Fruit fly (Drosophila melanogaster) whole organism, prepupa: Measurements from ENCODE around the gene Grip.

ENCODE experiments used
- Blimp-1 ChIP-seq: fragments of 200-800 bp; sonication (Bioruptor generic); optimal IDR thresholded peaks from 3 replicates; lab custom pipeline; 2017; ENCODE audit warnings: missing biosample characterization, missing genetic modification characterization, mild to moderate bottlenecking, moderate library complexity, missing genetic modification reagents
- CG10631 ChIP-seq: fragments of 200-800 bp; sonication (Bioruptor generic); optimal IDR thresholded peaks from 2 replicates; lab custom pipeline; 2016; ENCODE audit warnings: missing biosample characterization, missing genetic modification characterization
- CG10669 ChIP-seq: fragments of 200-800 bp; sonication (Bioruptor generic); optimal IDR thresholded peaks from 3 replicates; lab custom pipeline; 2018; ENCODE audit warnings: missing biosample characterization, mild to moderate bottlenecking, missing genetic modification characterization, moderate library complexity
- CG11294 ChIP-seq: fragments of 200-800 bp; sonication (Bioruptor generic); IDR thresholded peaks from 2 replicates; pipeline ENCODE4 v1.3.6; 2022; ENCODE audit warnings: missing biosample characterization, missing genetic modification characterization
- CG11762 ChIP-seq: fragments of 200-800 bp; sonication (Bioruptor generic); optimal IDR thresholded peaks from 3 replicates; lab custom pipeline; 2016; ENCODE audit warnings: missing biosample characterization, missing genetic modification characterization; ENCODE audit not compliant: insufficient read depth
- CG15336 ChIP-seq: fragments of 200-800 bp; sonication (Bioruptor generic); IDR thresholded peaks from 2 replicates; pipeline ENCODE4 v1.3.6; 2022; ENCODE audit warnings: missing biosample characterization, missing genetic modification characterization
- CG1621 ChIP-seq: fragments of 200-800 bp; sonication (Bioruptor generic); optimal IDR thresholded peaks from 3 replicates; lab custom pipeline; 2018; ENCODE audit warnings: missing biosample characterization, mild to moderate bottlenecking, missing genetic modification characterization
- CG16779 ChIP-seq: fragments of 200-800 bp; sonication (Bioruptor generic); optimal IDR thresholded peaks from 3 replicates; lab custom pipeline; 2017; ENCODE audit warnings: missing biosample characterization, mild to moderate bottlenecking, missing genetic modification characterization
- CG3032 ChIP-seq: fragments of 200-800 bp; optimal IDR thresholded peaks from 2 replicates; lab custom pipeline; 2019; ENCODE audit warnings: missing biosample characterization, mild to moderate bottlenecking, missing genetic modification characterization, moderate library complexity
- CG31627 ChIP-seq: fragments of 200-800 bp; sonication (Bioruptor generic); optimal IDR thresholded peaks from 3 replicates; lab custom pipeline; 2016; ENCODE audit warnings: missing biosample characterization, missing genetic modification characterization
- CG32006 ChIP-seq: fragments of 200-800 bp; sonication (Bioruptor generic); optimal IDR thresholded peaks from 3 replicates; lab custom pipeline; 2017; ENCODE audit warnings: missing biosample characterization, mild to moderate bottlenecking, missing genetic modification characterization
- CG3919 ChIP-seq: fragments of 200-800 bp; sonication (Bioruptor generic); optimal IDR thresholded peaks from 3 replicates; lab custom pipeline; 2016; ENCODE audit warnings: missing biosample characterization, missing genetic modification characterization
- CG4318 ChIP-seq: fragments of 200-800 bp; sonication (Bioruptor generic); optimal IDR thresholded peaks from 3 replicates; lab custom pipeline; 2017; ENCODE audit warnings: missing biosample characterization, mild to moderate bottlenecking, missing genetic modification characterization
- CG6163 ChIP-seq: fragments of 200-800 bp; sonication (Bioruptor generic); IDR thresholded peaks from 3 replicates; pipeline ENCODE4 v1.3.6; 2022; ENCODE audit warnings: missing biosample characterization, missing genetic modification characterization
- CG6276 ChIP-seq: fragments of 200-800 bp; sonication (Bioruptor generic); optimal IDR thresholded peaks from 2 replicates; lab custom pipeline; 2017; ENCODE audit warnings: missing biosample characterization, mild to moderate bottlenecking, missing genetic modification characterization
- CG6792 ChIP-seq: fragments of 200-800 bp; sonication (Bioruptor generic); optimal IDR thresholded peaks from 3 replicates; lab custom pipeline; 2016; ENCODE audit warnings: missing biosample characterization, missing genetic modification characterization
- CG6808 ChIP-seq: fragments of 200-800 bp; sonication (Bioruptor generic); optimal IDR thresholded peaks from 3 replicates; lab custom pipeline; 2017; ENCODE audit warnings: missing biosample characterization, missing genetic modification characterization, mild to moderate bottlenecking, moderate library complexity, missing genetic modification reagents
- CG6854 ChIP-seq: fragments of 200-800 bp; sonication (Bioruptor generic); optimal IDR thresholded peaks from 2 replicates; lab custom pipeline; 2017; ENCODE audit warnings: missing biosample characterization, mild to moderate bottlenecking, missing genetic modification characterization
- CG7368 ChIP-seq: fragments of 200-800 bp; sonication (Bioruptor generic); optimal IDR thresholded peaks from 3 replicates; lab custom pipeline; 2016; ENCODE audit warnings: missing biosample characterization, missing genetic modification characterization
- CG8119 ChIP-seq: fragments of 200-800 bp; sonication (Bioruptor generic); IDR thresholded peaks from 3 replicates; pipeline ENCODE4 v1.3.6; 2022; ENCODE audit warnings: missing biosample characterization, missing genetic modification characterization
- CG8319 ChIP-seq: fragments of 200-800 bp; sonication (Bioruptor generic); optimal IDR thresholded peaks from 3 replicates; lab custom pipeline; 2016; ENCODE audit warnings: missing biosample characterization, missing genetic modification characterization
- CG9139 ChIP-seq: fragments of 200-800 bp; sonication (Bioruptor generic); optimal IDR thresholded peaks from 3 replicates; lab custom pipeline; 2017; ENCODE audit warnings: missing biosample characterization, mild to moderate bottlenecking, missing genetic modification characterization
- Eip75B ChIP-seq: fragments of 200-800 bp; sonication (Bioruptor generic); optimal IDR thresholded peaks from 3 replicates; lab custom pipeline; 2016; ENCODE audit warnings: missing biosample characterization, missing genetic modification characterization
- Eip78C ChIP-seq: fragments of 200-800 bp; sonication (Bioruptor generic); peaks from one replicate; lab custom pipeline; 2016; ENCODE audit warnings: missing biosample characterization, missing genetic modification characterization
- Eip93F ChIP-seq: fragments of 200-800 bp; sonication (Bioruptor generic); optimal IDR thresholded peaks from 2 replicates; lab custom pipeline; 2016; ENCODE audit warnings: missing biosample characterization, mild to moderate bottlenecking, missing genetic modification characterization
- Ets96B ChIP-seq: fragments of 200-800 bp; optimal IDR thresholded peaks from 2 replicates; lab custom pipeline; 2019; ENCODE audit warnings: missing biosample characterization, mild to moderate bottlenecking, missing genetic modification characterization, moderate library complexity
- Gug ChIP-seq: fragments of 200-800 bp; sonication (Bioruptor generic); IDR thresholded peaks from 2 replicates; pipeline ENCODE4 v1.3.6; 2022; ENCODE audit warnings: missing biosample characterization, missing genetic modification characterization
- Hr38 ChIP-seq: sonication (Bioruptor generic); optimal IDR thresholded peaks from 2 replicates; lab custom pipeline; 2016; ENCODE audit warnings: missing biosample characterization, missing genetic modification characterization
- Hr4 ChIP-seq: fragments of 200-800 bp; sonication (Bioruptor generic); optimal IDR thresholded peaks from 3 replicates; lab custom pipeline; 2016; ENCODE audit warnings: missing biosample characterization, missing genetic modification characterization
- Lpt ChIP-seq: fragments of 200-800 bp; sonication (Bioruptor generic); optimal IDR thresholded peaks from 3 replicates; lab custom pipeline; 2016; ENCODE audit warnings: missing biosample characterization, missing genetic modification characterization
- Met ChIP-seq: fragments of 200-800 bp; sonication (Bioruptor generic); optimal IDR thresholded peaks from 3 replicates; lab custom pipeline; 2016; ENCODE audit warnings: missing biosample characterization, missing genetic modification characterization
- OdsH ChIP-seq: fragments of 200-800 bp; sonication (Bioruptor generic); optimal IDR thresholded peaks from 3 replicates; lab custom pipeline; 2016; ENCODE audit warnings: missing biosample characterization, missing genetic modification characterization
- Sox102F ChIP-seq: fragments of 200-800 bp; sonication (Bioruptor generic); optimal IDR thresholded peaks from 2 replicates; lab custom pipeline; 2016; ENCODE audit warnings: missing biosample characterization, mild to moderate bottlenecking, missing genetic modification characterization
- Sox14 ChIP-seq: fragments of 200-800 bp; sonication (Bioruptor generic); optimal IDR thresholded peaks from 3 replicates; lab custom pipeline; 2016; ENCODE audit warnings: missing biosample characterization, missing genetic modification characterization
- Sox15 ChIP-seq: fragments of 200-800 bp; sonication (Bioruptor generic); optimal IDR thresholded peaks from 3 replicates; lab custom pipeline; 2016; ENCODE audit warnings: missing biosample characterization, missing genetic modification characterization
- achi ChIP-seq: fragments of 200-800 bp; sonication (Bioruptor generic); optimal IDR thresholded peaks from 3 replicates; lab custom pipeline; 2016; ENCODE audit warnings: missing biosample characterization, missing genetic modification characterization
- cyc ChIP-seq: fragments of 200-800 bp; sonication (Bioruptor generic); optimal IDR thresholded peaks from 3 replicates; lab custom pipeline; 2016; ENCODE audit warnings: missing biosample characterization, missing genetic modification characterization
- eg ChIP-seq: fragments of 200-800 bp; sonication (Bioruptor generic); IDR thresholded peaks from 3 replicates; pipeline ENCODE4 v1.3.6; 2022; ENCODE audit warnings: missing biosample characterization, missing genetic modification characterization
- esn ChIP-seq: fragments of 200-800 bp; sonication (Bioruptor generic); optimal IDR thresholded peaks from 2 replicates; lab custom pipeline; 2016; ENCODE audit warnings: missing biosample characterization, mild to moderate bottlenecking, missing genetic modification characterization, moderate library complexity
- fd59A ChIP-seq: fragments of 200-800 bp; sonication (Bioruptor generic); optimal IDR thresholded peaks from 2 replicates; lab custom pipeline; 2017; ENCODE audit warnings: missing biosample characterization, mild to moderate bottlenecking, missing genetic modification characterization, missing genetic modification reagents
- fd85E ChIP-seq: fragments of 200-800 bp; sonication (Bioruptor generic); optimal IDR thresholded peaks from 3 replicates; lab custom pipeline; 2016; ENCODE audit warnings: missing biosample characterization, missing genetic modification characterization
- lz ChIP-seq: fragments of 200-800 bp; sonication (Bioruptor generic); optimal IDR thresholded peaks from 3 replicates; lab custom pipeline; 2016; ENCODE audit warnings: missing biosample characterization, missing genetic modification characterization
- pdm3 ChIP-seq: fragments of 200-800 bp; sonication (Bioruptor generic); optimal IDR thresholded peaks from 3 replicates; lab custom pipeline; 2016; ENCODE audit warnings: missing biosample characterization, missing genetic modification characterization
- salr ChIP-seq, 2 experiments: fragments of 200-800 bp; sonication (Bioruptor generic); optimal IDR thresholded peaks; 3 replicates each; lab custom pipeline; 2016 to 2018; ENCODE audit warnings: missing biosample characterization in 2 of 2, missing genetic modification characterization in 2 of 2, mild to moderate bottlenecking in 1 of 2
- spab ChIP-seq: fragments of 200-800 bp; sonication (Bioruptor generic); optimal IDR thresholded peaks from 2 replicates; lab custom pipeline; 2017; ENCODE audit warnings: missing biosample characterization, mild to moderate bottlenecking, missing genetic modification characterization, missing genetic modification reagents
- ss ChIP-seq, 2 experiments: fragments of 200-800 bp; sonication (Bioruptor generic); optimal IDR thresholded peaks; 2 replicates in 1 of 2; 3 replicates in 1 of 2; lab custom pipeline; 2017 to 2018; ENCODE audit warnings: mild to moderate bottlenecking in 2 of 2, missing biosample characterization in 2 of 2, missing genetic modification characterization in 2 of 2, moderate library complexity in 1 of 2
- vri ChIP-seq: fragments of 200-800 bp; sonication (Bioruptor generic); optimal IDR thresholded peaks from 3 replicates; lab custom pipeline; 2016; ENCODE audit warnings: missing biosample characterization, mild to moderate bottlenecking, missing genetic modification characterization

Grip gene

dm6 chrX:5925793-5926418 lies 40.2 kb upstream of the Grip start (continued):
- TF ChIP-seq Eip78C (GFP tag; lab: Kevin White, UChicago) = peak; percentile 92
- peak; percentile 91 for TF ChIP-seq eg
- TF ChIP-seq achi (GFP tag; lab: Kevin White, UChicago) = peak; percentile 66
- peak; percentile 85 for TF ChIP-seq Gug (GFP tag; lab: Robert Waterston, UW)
- TF ChIP-seq CG8319 = peak; percentile 48
- TF ChIP-seq salr (GFP tag; optimal IDR thresholded peaks at IDR 0.05; lab: Kevin White, UChicago) = peak; percentile 27 to 66
- TF ChIP-seq CG4318 (GFP tag; lab: Kevin White, UChicago) = peak; percentile 36
- no peak for TF ChIP-seq Blimp-1
- peak; percentile 55 for TF ChIP-seq CG6792
- TF ChIP-seq Met (GFP tag; lab: Kevin White, UChicago) = peak; percentile 70
- peak; percentile 72 to 74 for TF ChIP-seq ss (GFP tag; optimal IDR thresholded peaks at IDR 0.05; lab: Kevin White, UChicago)
- peak; percentile 67 for TF ChIP-seq Sox14 (GFP tag; lab: Kevin White, UChicago)
- peak; percentile 32 for TF ChIP-seq Sox102F (GFP tag; lab: Kevin White, UChicago)
- TF ChIP-seq CG32006 = peak; percentile 70
- TF ChIP-seq OdsH (GFP tag; lab: Kevin White, UChicago) = peak; percentile 52
- TF ChIP-seq pdm3 (GFP tag; lab: Kevin White, UChicago) = peak; percentile 61
- TF ChIP-seq CG9139 = peak; percentile 55
- TF ChIP-seq CG6276 (GFP tag; lab: Kevin White, UChicago) = peak; percentile 86
- peak; percentile 60 for TF ChIP-seq CG11762
- peak; percentile 62 for TF ChIP-seq fd59A
- TF ChIP-seq spab (GFP tag; lab: Kevin White, UChicago) = peak; percentile 79
- peak; percentile 45 for TF ChIP-seq CG7368 (GFP tag; lab: Kevin White, UChicago)
- peak; percentile 87 for TF ChIP-seq CG10669 (GFP tag; lab: Kevin White, UChicago)
- TF ChIP-seq CG3032 = peak; percentile 84

dm6 chrX:5926718-5927117 lies 39.4 kb upstream of the Grip start:
- no peak for TF ChIP-seq fd85E (GFP tag; lab: Kevin White, UChicago)
- peak; percentile 60 for TF ChIP-seq CG3032
- peak; percentile 55 for TF ChIP-seq CG4318 (GFP tag; lab: Kevin White, UChicago)
- TF ChIP-seq CG6163 (GFP tag; lab: Robert Waterston, UW) = peak; percentile 80
- TF ChIP-seq CG11294 = no peak
- TF ChIP-seq CG9139 = no peak
- peak; percentile 46 for TF ChIP-seq lz (GFP tag; lab: Kevin White, UChicago)
- peak; percentile 74 for TF ChIP-seq achi (GFP tag; lab: Kevin White, UChicago)
- peak; percentile 76 for TF ChIP-seq CG10631 (GFP tag; lab: Kevin White, UChicago)
- peak; percentile 59 for TF ChIP-seq CG31627 (GFP tag; lab: Kevin White, UChicago)
- peak; percentile 3 for TF ChIP-seq CG6808
- TF ChIP-seq cyc (GFP tag; lab: Kevin White, UChicago) = peak; percentile 52
- peak; percentile 10 for TF ChIP-seq Eip75B (GFP tag; lab: Kevin White, UChicago)
- peak; percentile 41 for TF ChIP-seq CG11762
- TF ChIP-seq CG8119 = peak; percentile 75
- TF ChIP-seq spab (GFP tag; lab: Kevin White, UChicago) = peak; percentile 53
- peak; percentile 67 for TF ChIP-seq Met (GFP tag; lab: Kevin White, UChicago)
- peak; percentile 85 for TF ChIP-seq pdm3 (GFP tag; lab: Kevin White, UChicago)
- TF ChIP-seq Sox102F (GFP tag; lab: Kevin White, UChicago) = peak; percentile 50
- TF ChIP-seq vri = peak; percentile 32
- peak; percentile 63 for TF ChIP-seq esn
- peak; percentile 55 for TF ChIP-seq CG1621 (tag; lab: Kevin White, UChicago)
- peak; percentile 53 for TF ChIP-seq fd59A
- peak; percentile 54 for TF ChIP-seq Hr4 (GFP tag; lab: Kevin White, UChicago)
- peak; percentile 81 for TF ChIP-seq CG15336 (GFP tag; lab: Robert Waterston, UW)
- peak; percentile 65 to 68 for TF ChIP-seq salr (GFP tag; optimal IDR thresholded peaks at IDR 0.05; lab: Kevin White, UChicago)
- peak; percentile 73 for TF ChIP-seq CG3919
- peak; percentile 50 for TF ChIP-seq Sox15 (GFP tag; lab: Kevin White, UChicago)
- TF ChIP-seq Blimp-1 = no peak
- peak; percentile 68 for TF ChIP-seq Ets96B (tag; lab: Kevin White, UChicago)
- no peak for TF ChIP-seq CG6854 (GFP tag; lab: Kevin White, UChicago)
- TF ChIP-seq CG8319 = peak; percentile 47
- TF ChIP-seq OdsH (GFP tag; lab: Kevin White, UChicago) = peak; percentile 80
- TF ChIP-seq CG7368 (GFP tag; lab: Kevin White, UChicago) = peak; percentile 65
- no peak for TF ChIP-seq CG16779 (tag; lab: Kevin White, UChicago)
- TF ChIP-seq Hr38 (GFP tag; lab: Kevin White, UChicago) = no peak
- TF ChIP-seq Lpt = peak; percentile 58
- peak; percentile 46 for TF ChIP-seq Gug (GFP tag; lab: Robert Waterston, UW)
- TF ChIP-seq Eip93F = no peak
